Fruit fly (Drosophila melanogaster) whole organism, prepupa: ENCODE results near the gene sac.
A peak's percentile ranks its signal among the peaks of the same experiment; 100 is the strongest.

Experiments used
- Blimp-1 ChIP-seq: fragments of 200-800 bp; sonication (Bioruptor generic); optimal IDR thresholded peaks from 3 replicates; lab custom pipeline; 2017; ENCODE audit warnings: missing biosample characterization, missing genetic modification characterization, mild to moderate bottlenecking, moderate library complexity, missing genetic modification reagents
- CG10631 ChIP-seq: fragments of 200-800 bp; sonication (Bioruptor generic); optimal IDR thresholded peaks from 2 replicates; lab custom pipeline; 2016; ENCODE audit warnings: missing biosample characterization, missing genetic modification characterization
- CG11762 ChIP-seq: fragments of 200-800 bp; sonication (Bioruptor generic); optimal IDR thresholded peaks from 3 replicates; lab custom pipeline; 2016; ENCODE audit warnings: missing biosample characterization, missing genetic modification characterization; ENCODE audit not compliant: insufficient read depth
- CG11902 ChIP-seq: fragments of 200-800 bp; sonication (Bioruptor generic); optimal IDR thresholded peaks from 3 replicates; lab custom pipeline; 2016; ENCODE audit warnings: missing biosample characterization, missing genetic modification characterization
- CG16779 ChIP-seq: fragments of 200-800 bp; sonication (Bioruptor generic); optimal IDR thresholded peaks from 3 replicates; lab custom pipeline; 2017; ENCODE audit warnings: missing biosample characterization, mild to moderate bottlenecking, missing genetic modification characterization
- CG31627 ChIP-seq: fragments of 200-800 bp; sonication (Bioruptor generic); optimal IDR thresholded peaks from 3 replicates; lab custom pipeline; 2016; ENCODE audit warnings: missing biosample characterization, missing genetic modification characterization
- CG32006 ChIP-seq: fragments of 200-800 bp; sonication (Bioruptor generic); optimal IDR thresholded peaks from 3 replicates; lab custom pipeline; 2017; ENCODE audit warnings: missing biosample characterization, mild to moderate bottlenecking, missing genetic modification characterization
- CG34406 ChIP-seq: fragments of 200-800 bp; sonication (Bioruptor generic); optimal IDR thresholded peaks from 3 replicates; lab custom pipeline; 2016; ENCODE audit warnings: missing biosample characterization, missing genetic modification characterization
- CG3919 ChIP-seq: fragments of 200-800 bp; sonication (Bioruptor generic); optimal IDR thresholded peaks from 3 replicates; lab custom pipeline; 2016; ENCODE audit warnings: missing biosample characterization, missing genetic modification characterization
- CG4318 ChIP-seq: fragments of 200-800 bp; sonication (Bioruptor generic); optimal IDR thresholded peaks from 3 replicates; lab custom pipeline; 2017; ENCODE audit warnings: missing biosample characterization, mild to moderate bottlenecking, missing genetic modification characterization
- CG6163 ChIP-seq: fragments of 200-800 bp; sonication (Bioruptor generic); IDR thresholded peaks from 3 replicates; pipeline ENCODE4 v1.3.6; 2022; ENCODE audit warnings: missing biosample characterization, missing genetic modification characterization
- CG6276 ChIP-seq: fragments of 200-800 bp; sonication (Bioruptor generic); optimal IDR thresholded peaks from 2 replicates; lab custom pipeline; 2017; ENCODE audit warnings: missing biosample characterization, mild to moderate bottlenecking, missing genetic modification characterization
- CG6792 ChIP-seq: fragments of 200-800 bp; sonication (Bioruptor generic); optimal IDR thresholded peaks from 3 replicates; lab custom pipeline; 2016; ENCODE audit warnings: missing biosample characterization, missing genetic modification characterization
- CG6854 ChIP-seq: fragments of 200-800 bp; sonication (Bioruptor generic); optimal IDR thresholded peaks from 2 replicates; lab custom pipeline; 2017; ENCODE audit warnings: missing biosample characterization, mild to moderate bottlenecking, missing genetic modification characterization
- CG7368 ChIP-seq: fragments of 200-800 bp; sonication (Bioruptor generic); optimal IDR thresholded peaks from 3 replicates; lab custom pipeline; 2016; ENCODE audit warnings: missing biosample characterization, missing genetic modification characterization
- CG8119 ChIP-seq: fragments of 200-800 bp; sonication (Bioruptor generic); IDR thresholded peaks from 3 replicates; pipeline ENCODE4 v1.3.6; 2022; ENCODE audit warnings: missing biosample characterization, missing genetic modification characterization
- CG8632 ChIP-seq: fragments of 200-800 bp; sonication (Bioruptor generic); optimal IDR thresholded peaks from 3 replicates; lab custom pipeline; 2016; ENCODE audit warnings: missing biosample characterization, missing genetic modification characterization
- CG9139 ChIP-seq: fragments of 200-800 bp; sonication (Bioruptor generic); optimal IDR thresholded peaks from 3 replicates; lab custom pipeline; 2017; ENCODE audit warnings: missing biosample characterization, mild to moderate bottlenecking, missing genetic modification characterization
- Eip75B ChIP-seq: fragments of 200-800 bp; sonication (Bioruptor generic); optimal IDR thresholded peaks from 3 replicates; lab custom pipeline; 2016; ENCODE audit warnings: missing biosample characterization, missing genetic modification characterization
- Ets21C ChIP-seq: fragments of 200-800 bp; sonication (Bioruptor generic); optimal IDR thresholded peaks from 3 replicates; lab custom pipeline; 2016; ENCODE audit warnings: missing biosample characterization, missing genetic modification characterization
- Ets96B ChIP-seq: fragments of 200-800 bp; optimal IDR thresholded peaks from 2 replicates; lab custom pipeline; 2019; ENCODE audit warnings: missing biosample characterization, mild to moderate bottlenecking, missing genetic modification characterization, moderate library complexity
- Gug ChIP-seq: fragments of 200-800 bp; sonication (Bioruptor generic); IDR thresholded peaks from 2 replicates; pipeline ENCODE4 v1.3.6; 2022; ENCODE audit warnings: missing biosample characterization, missing genetic modification characterization
- Hr38 ChIP-seq: sonication (Bioruptor generic); optimal IDR thresholded peaks from 2 replicates; lab custom pipeline; 2016; ENCODE audit warnings: missing biosample characterization, missing genetic modification characterization
- Hr39 ChIP-seq: fragments of 200-800 bp; sonication (Bioruptor generic); optimal IDR thresholded peaks from 2 replicates; lab custom pipeline; 2016; ENCODE audit warnings: missing biosample characterization, missing genetic modification characterization
- Hr4 ChIP-seq: fragments of 200-800 bp; sonication (Bioruptor generic); optimal IDR thresholded peaks from 3 replicates; lab custom pipeline; 2016; ENCODE audit warnings: missing biosample characterization, missing genetic modification characterization
- Lpt ChIP-seq: fragments of 200-800 bp; sonication (Bioruptor generic); optimal IDR thresholded peaks from 3 replicates; lab custom pipeline; 2016; ENCODE audit warnings: missing biosample characterization, missing genetic modification characterization
- OdsH ChIP-seq: fragments of 200-800 bp; sonication (Bioruptor generic); optimal IDR thresholded peaks from 3 replicates; lab custom pipeline; 2016; ENCODE audit warnings: missing biosample characterization, missing genetic modification characterization
- Smox ChIP-seq: fragments of 200-800 bp; sonication (Bioruptor generic); optimal IDR thresholded peaks from 3 replicates; lab custom pipeline; 2016; ENCODE audit warnings: missing biosample characterization, missing genetic modification characterization
- Sox102F ChIP-seq: fragments of 200-800 bp; sonication (Bioruptor generic); optimal IDR thresholded peaks from 2 replicates; lab custom pipeline; 2016; ENCODE audit warnings: missing biosample characterization, mild to moderate bottlenecking, missing genetic modification characterization
- achi ChIP-seq: fragments of 200-800 bp; sonication (Bioruptor generic); optimal IDR thresholded peaks from 3 replicates; lab custom pipeline; 2016; ENCODE audit warnings: missing biosample characterization, missing genetic modification characterization
- acj6 ChIP-seq: fragments of 200-800 bp; sonication (Bioruptor generic); optimal IDR thresholded peaks from 3 replicates; lab custom pipeline; 2016; ENCODE audit warnings: missing biosample characterization, missing genetic modification characterization
- cyc ChIP-seq: fragments of 200-800 bp; sonication (Bioruptor generic); optimal IDR thresholded peaks from 3 replicates; lab custom pipeline; 2016; ENCODE audit warnings: missing biosample characterization, missing genetic modification characterization
- dsx ChIP-seq: fragments of 200-800 bp; optimal IDR thresholded peaks from 3 replicates; lab custom pipeline; 2019; ENCODE audit warnings: missing biosample characterization, mild to moderate bottlenecking, missing genetic modification characterization, moderate library complexity; ENCODE audit not compliant: poor library complexity, severe bottlenecking
- eg ChIP-seq: fragments of 200-800 bp; sonication (Bioruptor generic); IDR thresholded peaks from 3 replicates; pipeline ENCODE4 v1.3.6; 2022; ENCODE audit warnings: missing biosample characterization, missing genetic modification characterization
- esn ChIP-seq: fragments of 200-800 bp; sonication (Bioruptor generic); optimal IDR thresholded peaks from 2 replicates; lab custom pipeline; 2016; ENCODE audit warnings: missing biosample characterization, mild to moderate bottlenecking, missing genetic modification characterization, moderate library complexity
- fd85E ChIP-seq: fragments of 200-800 bp; sonication (Bioruptor generic); optimal IDR thresholded peaks from 3 replicates; lab custom pipeline; 2016; ENCODE audit warnings: missing biosample characterization, missing genetic modification characterization
- fkh ChIP-seq: fragments of 200-800 bp; sonication (Bioruptor generic); optimal IDR thresholded peaks from 3 replicates; lab custom pipeline; 2017; ENCODE audit warnings: missing biosample characterization, mild to moderate bottlenecking, missing genetic modification characterization, moderate library complexity
- lz ChIP-seq: fragments of 200-800 bp; sonication (Bioruptor generic); optimal IDR thresholded peaks from 3 replicates; lab custom pipeline; 2016; ENCODE audit warnings: missing biosample characterization, missing genetic modification characterization
- pdm3 ChIP-seq: fragments of 200-800 bp; sonication (Bioruptor generic); optimal IDR thresholded peaks from 3 replicates; lab custom pipeline; 2016; ENCODE audit warnings: missing biosample characterization, missing genetic modification characterization
- spab ChIP-seq: fragments of 200-800 bp; sonication (Bioruptor generic); optimal IDR thresholded peaks from 2 replicates; lab custom pipeline; 2017; ENCODE audit warnings: missing biosample characterization, mild to moderate bottlenecking, missing genetic modification characterization, missing genetic modification reagents
- ss ChIP-seq, 2 experiments: fragments of 200-800 bp; sonication (Bioruptor generic); optimal IDR thresholded peaks; 2 replicates in 1 of 2; 3 replicates in 1 of 2; lab custom pipeline; 2017 to 2018; ENCODE audit warnings: mild to moderate bottlenecking in 2 of 2, missing biosample characterization in 2 of 2, missing genetic modification characterization in 2 of 2, moderate library complexity in 1 of 2
- svp ChIP-seq: fragments of 200-800 bp; sonication (Bioruptor generic); peaks from one replicate; lab custom pipeline; 2016; ENCODE audit warnings: missing biosample characterization, missing genetic modification characterization
- topi ChIP-seq: fragments of 200-800 bp; sonication (Bioruptor generic); optimal IDR thresholded peaks from 3 replicates; lab custom pipeline; 2016; ENCODE audit warnings: missing biosample characterization, missing genetic modification characterization
- vri ChIP-seq: fragments of 200-800 bp; sonication (Bioruptor generic); optimal IDR thresholded peaks from 3 replicates; lab custom pipeline; 2016; ENCODE audit warnings: missing biosample characterization, mild to moderate bottlenecking, missing genetic modification characterization

sac gene

dm6 chr3R:4472694-4472975 is 8.0 kb upstream of the sac start:
- TF ChIP-seq Blimp-1 (GFP tag; lab: Kevin White, UChicago), result peak; percentile 49
- no peak for TF ChIP-seq CG8119 (GFP tag; lab: Robert Waterston, UW)
- peak; percentile 79 for TF ChIP-seq CG6854 (GFP tag; lab: Kevin White, UChicago)
- no peak for TF ChIP-seq CG4318 (GFP tag; lab: Kevin White, UChicago)

- TF ChIP-seq Eip75B (GFP tag; lab: Kevin White, UChicago) (no peak), svp (GFP tag; lab: Kevin White, UChicago) (peak; percentile 43), eg (GFP tag; lab: Robert Waterston, UW) (no peak), esn (GFP tag; lab: Kevin White, UChicago) (no peak), lz (GFP tag; lab: Kevin White, UChicago) (no peak), CG10631 (GFP tag; lab: Kevin White, UChicago) (no peak), CG8119 (GFP tag; lab: Robert Waterston, UW) (no peak), Blimp-1 (GFP tag; lab: Kevin White, UChicago) (peak; percentile 71), Hr4 (GFP tag; lab: Kevin White, UChicago) (no peak), CG4318 (GFP tag; lab: Kevin White, UChicago) (no peak), CG8632 (no peak)
These were observed 5.2 kb upstream of the sac start for dm6 chr3R:4475378-4475777.

- no peak for TF ChIP-seq Ets96B (tag; lab: Kevin White, UChicago)
- peak; percentile 13 for TF ChIP-seq Sox102F
These were observed 4.6 kb upstream of the sac start for dm6 chr3R:4476004-4476403.

dm6 chr3R:4478220-4479037 is 2.2 kb upstream of the sac start:
- TF ChIP-seq spab, result peak; percentile 56
- peak; percentile 81 for TF ChIP-seq CG8632
- peak; percentile 95 for TF ChIP-seq svp (GFP tag; lab: Kevin White, UChicago)
- peak; percentile 94 for TF ChIP-seq Sox102F
- peak; percentile 85 for TF ChIP-seq CG7368
- peak; percentile 85 for TF ChIP-seq CG34406 (GFP tag; lab: Kevin White, UChicago)
- peak; percentile 92 for TF ChIP-seq CG3919 (GFP tag; lab: Kevin White, UChicago)
- TF ChIP-seq Blimp-1 (GFP tag; lab: Kevin White, UChicago), result peak; percentile 53
- TF ChIP-seq CG9139, result peak; percentile 38
- TF ChIP-seq topi (GFP tag; lab: Kevin White, UChicago), result peak; percentile 90
- TF ChIP-seq cyc, result peak; percentile 90
- TF ChIP-seq dsx (GFP tag; lab: Kevin White, UChicago), result peak; percentile 43
- peak; percentile 91 for TF ChIP-seq Hr39 (GFP tag; lab: Kevin White, UChicago)
- TF ChIP-seq CG6163, result peak; percentile 92
- peak; percentile 68 for TF ChIP-seq Lpt
- TF ChIP-seq CG31627 (GFP tag; lab: Kevin White, UChicago), result peak; percentile 89
- TF ChIP-seq Gug, result peak; percentile 64
- peak; percentile 64 for TF ChIP-seq CG6276 (GFP tag; lab: Kevin White, UChicago)
- TF ChIP-seq acj6 (GFP tag; lab: Kevin White, UChicago), result peak; percentile 89
- TF ChIP-seq CG11762 (GFP tag; lab: Kevin White, UChicago), result peak; percentile 73
- peak; percentile 86 for TF ChIP-seq vri
- TF ChIP-seq ss (GFP tag; optimal IDR thresholded peaks at IDR 0.05; lab: Kevin White, UChicago), result peak; percentile 29 to 63
- TF ChIP-seq CG11902 (GFP tag; lab: Kevin White, UChicago), result peak; percentile 76
- TF ChIP-seq pdm3, result peak; percentile 87
- TF ChIP-seq CG16779 (tag; lab: Kevin White, UChicago), result peak; percentile 53
- TF ChIP-seq CG6792, result peak; percentile 87
- TF ChIP-seq OdsH (GFP tag; lab: Kevin White, UChicago), result peak; percentile 85
- no peak for TF ChIP-seq CG6854 (GFP tag; lab: Kevin White, UChicago)
- TF ChIP-seq Ets21C (GFP tag; lab: Kevin White, UChicago), result peak; percentile 83
- peak; percentile 83 for TF ChIP-seq fd85E (GFP tag; lab: Kevin White, UChicago)
- peak; percentile 77 for TF ChIP-seq CG32006 (GFP tag; lab: Kevin White, UChicago)
- TF ChIP-seq Hr38, result no peak
- peak; percentile 89 for TF ChIP-seq achi (GFP tag; lab: Kevin White, UChicago)
- peak; percentile 82 for TF ChIP-seq Hr4 (GFP tag; lab: Kevin White, UChicago)
- TF ChIP-seq fkh (GFP tag; lab: Kevin White, UChicago), result peak; percentile 57
- TF ChIP-seq Smox (GFP tag; lab: Kevin White, UChicago), result peak; percentile 91
